Fruit fly (Drosophila melanogaster): Measurements from ENCODE around the gene Cnb.

The Cnb gene

dm6 chr3L:1940843-1941418 lies 6.4 kb upstream of the Cnb start, which contains the start of gene Mfap1:
TSS of gene Mfap1 (plus strand) at chr3L:1941068.
- TF ChIP-seq CG17801 (GFP tag; optimal IDR thresholded peaks at IDR 0.05; ENCODE audit: partially characterized antibody), result no peak

- no peak for TF ChIP-seq CG17801 (GFP tag; optimal IDR thresholded peaks at IDR 0.05; ENCODE audit: partially characterized antibody)
Observed at dm6 chr3L:1962964-1963363, 15.6 kb downstream of the Cnb start, which contains the start of gene SCOT. TSS of gene SCOT (plus strand) at chr3L:1963143.

- TF ChIP-seq CG17801 (GFP tag; optimal IDR thresholded peaks at IDR 0.05; ENCODE audit: partially characterized antibody), result peak; percentile 42
Observed at dm6 chr3L:1964099-1964498, 16.7 kb downstream of the Cnb start, which contains the start of gene mv. TSS of gene mv (minus strand) at chr3L:1964178.

- TF ChIP-seq CG17801 (GFP tag; optimal IDR thresholded peaks at IDR 0.05; ENCODE audit: partially characterized antibody), result no peak
Observed at dm6 chr3L:1964599-1965143, 17.3 kb downstream of the Cnb start.

- TF ChIP-seq CG17801 (GFP tag; optimal IDR thresholded peaks at IDR 0.05; ENCODE audit: partially characterized antibody), result peak; percentile 77
Observed at dm6 chr3L:1967452-1968310, 20.3 kb downstream of the Cnb start.

dm6 chr3L:1968401-1968800 lies 21.0 kb downstream of the Cnb start:
- TF ChIP-seq CG17801 (GFP tag; optimal IDR thresholded peaks at IDR 0.05; ENCODE audit: partially characterized antibody), result no peak

- no peak for TF ChIP-seq CG17801 (GFP tag; optimal IDR thresholded peaks at IDR 0.05; ENCODE audit: partially characterized antibody)
Observed at dm6 chr3L:1968805-1969378, 21.5 kb downstream of the Cnb start.

- no peak for TF ChIP-seq CG17801 (GFP tag; optimal IDR thresholded peaks at IDR 0.05; ENCODE audit: partially characterized antibody)
Observed at dm6 chr3L:1969539-1970337, 22.4 kb downstream of the Cnb start, which contains the start of gene CG1927. TSS of gene CG1927 (minus strand) at chr3L:1970079.

dm6 chr3L:1971103-1971742 lies 23.9 kb downstream of the Cnb start, which contains the start of the genes CG11815 and acs:
TSS of gene CG11815 (minus strand) at chr3L:1971200.
TSS of gene acs (plus strand) at chr3L:1971638.
- TF ChIP-seq CG17801 (GFP tag; optimal IDR thresholded peaks at IDR 0.05; ENCODE audit: partially characterized antibody), result no peak

dm6 chr3L:1976760-1977159 lies 29.4 kb downstream of the Cnb start:
- TF ChIP-seq CG17801 (GFP tag; optimal IDR thresholded peaks at IDR 0.05; ENCODE audit: partially characterized antibody), result no peak

- no peak for TF ChIP-seq CG17801 (GFP tag; optimal IDR thresholded peaks at IDR 0.05; ENCODE audit: partially characterized antibody)
Observed at dm6 chr3L:1985406-1985805, 38.0 kb downstream of the Cnb start.
